Fruit fly (Drosophila melanogaster): ENCODE results near the gene CG33986.

dm6 chr3L:15538582-15539490 lies 13.8 kb upstream of the CG33986 start:
- no peak for TF ChIP-seq CG8478 (optimal IDR thresholded peaks at IDR 0.05)
- TF ChIP-seq CTCF (optimal IDR thresholded peaks at IDR 0.05): no peak
